Fruit fly (Drosophila melanogaster) whole organism, wandering third instar larva: Measurements from ENCODE around the gene mthl15.
A peak's percentile ranks its signal among the peaks of the same experiment; 100 is the strongest.

ENCODE experiments used
- Abd-B ChIP-seq: fragments of >200 bp; optimal IDR thresholded peaks from 2 replicates; lab custom pipeline; 2017; ENCODE audit warnings: missing biosample characterization, missing genetic modification characterization
- CG9705 ChIP-seq: fragments of 200-800 bp; sonication (Bioruptor generic); optimal IDR thresholded peaks from 2 replicates; lab custom pipeline; 2018; ENCODE audit warnings: missing biosample characterization, mild to moderate bottlenecking, missing genetic modification characterization
- CrebA ChIP-seq: fragments of 200-800 bp; sonication (Bioruptor generic); optimal IDR thresholded peaks from 2 replicates; lab custom pipeline; 2016; ENCODE audit warnings: missing biosample characterization, mild to moderate bottlenecking, missing genetic modification characterization, borderline replicate concordance
- Dfd ChIP-seq: fragments of >200 bp; optimal IDR thresholded peaks from 2 replicates; lab custom pipeline; 2017; ENCODE audit warnings: missing biosample characterization, missing genetic modification characterization
- HLH106 ChIP-seq: fragments of 200-800 bp; optimal IDR thresholded peaks from 3 replicates; lab custom pipeline; 2019; ENCODE audit warnings: missing biosample characterization, mild to moderate bottlenecking, missing genetic modification characterization, moderate library complexity
- Hnf4 ChIP-seq: fragments of 200-800 bp; sonication (Bioruptor generic); optimal IDR thresholded peaks from 2 replicates; lab custom pipeline; 2016; ENCODE audit warnings: missing biosample characterization, mild to moderate bottlenecking, missing genetic modification characterization
- Hr83 ChIP-seq: fragments of 200-300 bp; sonication (Bioruptor generic); optimal IDR thresholded peaks from 2 replicates; lab custom pipeline; 2016; ENCODE audit warnings: missing biosample characterization, mild to moderate bottlenecking, missing genetic modification characterization, moderate library complexity; ENCODE audit not compliant: poor library complexity, severe bottlenecking
- Jra ChIP-seq: sonication (Bioruptor generic); optimal IDR thresholded peaks from 2 replicates; lab custom pipeline; 2016; ENCODE audit warnings: missing biosample characterization, missing genetic modification characterization
- Myc ChIP-seq: fragments of >200 bp; optimal IDR thresholded peaks from 2 replicates; lab custom pipeline; 2017
- N ChIP-seq: fragments of >200 bp; optimal IDR thresholded peaks from 2 replicates; lab custom pipeline; 2018; ENCODE audit warnings: missing biosample characterization, missing external identifiers, missing genetic modification characterization
- OdsH ChIP-seq: fragments of 200-800 bp; sonication (Bioruptor generic); optimal IDR thresholded peaks from 2 replicates; lab custom pipeline; 2016; ENCODE audit warnings: missing biosample characterization, mild to moderate bottlenecking, missing genetic modification characterization
- Rel ChIP-seq, 2 experiments: fragments of 200-800 bp; sonication (Bioruptor generic) in 1 of 2; optimal IDR thresholded peaks; 2 replicates in 1 of 2; 3 replicates in 1 of 2; lab custom pipeline; 2016 to 2019; ENCODE audit warnings: mild to moderate bottlenecking in 2 of 2, missing biosample characterization in 2 of 2, missing genetic modification characterization in 2 of 2, moderate library complexity in 1 of 2
- br ChIP-seq: fragments of 200-800 bp; sonication (Bioruptor generic); optimal IDR thresholded peaks from 2 replicates; lab custom pipeline; 2016; ENCODE audit warnings: missing biosample characterization, missing genetic modification characterization
- dl ChIP-seq, 2 experiments: fragments of 175-275, 200-275 bp in 1 of 2; fragments of 200-275 bp in 1 of 2; sonication (Bioruptor generic); optimal IDR thresholded peaks; lab custom pipeline; 2018; ENCODE audit warnings: mild to moderate bottlenecking in 2 of 2, missing biosample characterization in 2 of 2, missing genetic modification characterization in 2 of 2, moderate library complexity in 2 of 2; ENCODE audit not compliant: partially characterized antibody in 2 of 2, insufficient read depth in 1 of 2
- dmrt93B ChIP-seq: fragments of 200-800 bp; sonication (Bioruptor generic); optimal IDR thresholded peaks from 2 replicates; lab custom pipeline; 2018; ENCODE audit warnings: missing biosample characterization, mild to moderate bottlenecking, missing genetic modification characterization
- ey ChIP-seq: fragments of 200-800 bp; sonication (Bioruptor generic); optimal IDR thresholded peaks from 2 replicates; lab custom pipeline; 2016; ENCODE audit warnings: missing biosample characterization, missing genetic modification characterization
- foxo ChIP-seq, 2 experiments: fragments of 200-800 bp; sonication (Bioruptor generic); optimal IDR thresholded peaks; 2 replicates in 1 of 2; 3 replicates in 1 of 2; lab custom pipeline; 2016 to 2017; ENCODE audit warnings: missing biosample characterization in 2 of 2, missing genetic modification characterization in 2 of 2
- h ChIP-seq: fragments of 200-800 bp; sonication (Bioruptor generic); optimal IDR thresholded peaks from 3 replicates; lab custom pipeline; 2016; ENCODE audit warnings: missing biosample characterization, mild to moderate bottlenecking, missing genetic modification characterization
- jim ChIP-seq: fragments of 175-275, 200-325 bp; sonication (Bioruptor generic); optimal IDR thresholded peaks from 2 replicates; lab custom pipeline; 2016; ENCODE audit warnings: missing biosample characterization, mild to moderate bottlenecking, missing genetic modification characterization
- psq ChIP-seq: fragments of 200-800 bp; sonication (Bioruptor generic); optimal IDR thresholded peaks from 3 replicates; lab custom pipeline; 2017; ENCODE audit warnings: missing biosample characterization, mild to moderate bottlenecking, missing genetic modification characterization, moderate library complexity
- sage ChIP-seq: fragments of 200-800 bp; sonication (Bioruptor generic); optimal IDR thresholded peaks from 2 replicates; lab custom pipeline; 2016; ENCODE audit warnings: missing biosample characterization, mild to moderate bottlenecking, missing genetic modification characterization
- sv ChIP-seq: fragments of 200-800 bp; sonication (Bioruptor generic); optimal IDR thresholded peaks from 3 replicates; lab custom pipeline; 2016; ENCODE audit warnings: missing biosample characterization, missing genetic modification characterization
- tai ChIP-seq: sonication (Bioruptor generic); optimal IDR thresholded peaks from 2 replicates; lab custom pipeline; 2016; ENCODE audit warnings: missing biosample characterization, missing genetic modification characterization
- woc ChIP-seq: sonication (Bioruptor generic); optimal IDR thresholded peaks from 2 replicates; lab custom pipeline; 2016; ENCODE audit warnings: missing biosample characterization, mild to moderate bottlenecking, missing genetic modification characterization

mthl15 gene

DNA sequence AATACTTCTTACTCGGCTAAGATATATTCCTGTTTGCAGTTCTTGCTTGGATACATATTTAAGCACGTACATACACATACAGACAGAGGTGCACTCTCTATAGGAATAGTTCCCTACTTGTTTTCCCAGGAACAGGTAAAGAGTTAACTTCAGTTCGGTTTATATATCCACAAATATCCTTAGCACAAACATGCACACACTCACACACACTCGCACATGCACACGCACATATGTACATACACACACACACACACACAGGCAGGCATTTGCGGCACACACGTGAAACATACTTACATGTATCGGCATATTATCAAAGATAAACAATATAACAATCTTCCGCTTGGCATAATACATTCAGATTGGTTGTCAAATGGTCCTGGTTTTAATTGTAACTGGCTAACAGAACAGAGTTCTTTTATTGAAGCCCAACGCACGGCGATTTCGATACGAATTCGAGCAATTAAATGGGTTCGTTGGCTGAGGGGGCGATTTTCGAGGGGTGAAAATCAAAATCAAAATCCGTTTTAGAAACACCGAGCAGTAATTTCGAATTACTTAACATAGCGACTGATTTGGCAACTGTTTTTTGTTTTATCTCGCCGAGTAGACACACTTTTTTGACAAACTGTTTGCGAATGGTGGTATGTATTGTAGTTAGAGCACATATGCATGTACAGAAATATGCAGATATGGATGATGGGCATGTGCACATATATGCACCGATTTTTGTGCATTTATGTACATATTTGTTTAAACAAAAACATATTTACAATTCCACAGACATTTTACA is 22.0 kb upstream of the mthl15 start:
- peak; percentile 93 for TF ChIP-seq Dfd
- peak; percentile 52 for TF ChIP-seq N (GFP tag; lab: Kevin White, UChicago)
- TF ChIP-seq ey (GFP tag; lab: Kevin White, UChicago) = peak; percentile 9
- no peak for TF ChIP-seq sv

DNA sequence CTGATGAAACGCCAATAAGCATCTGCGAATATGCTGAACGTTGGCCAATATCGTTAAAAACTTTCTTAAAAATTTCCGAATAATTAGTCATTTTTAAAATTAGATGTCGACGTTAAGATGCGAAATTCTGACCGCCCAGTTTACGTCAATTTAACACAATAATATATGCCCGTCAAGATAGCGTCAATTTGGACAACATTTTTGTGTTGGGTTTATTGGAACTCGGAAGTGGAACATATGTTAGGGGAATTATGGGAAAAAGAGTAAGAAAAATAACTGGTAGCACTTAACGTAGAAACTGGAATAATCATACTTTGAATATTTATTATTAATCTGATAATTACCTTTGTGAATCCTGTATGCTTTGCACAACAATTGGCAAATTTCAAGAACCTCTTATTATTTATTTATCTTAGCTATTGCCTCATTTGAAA is 17.6 kb upstream of the mthl15 start, which contains the start of gene CG5676:
TSS of gene CG5676 (minus strand) at position 167 of the 434 bp plus-strand sequence.
- TF ChIP-seq Jra (no peak), woc (peak; percentile 41), sage (GFP tag; lab: Kevin White, UChicago) (peak; percentile 40), br (GFP tag; lab: Kevin White, UChicago) (no peak)

DNA sequence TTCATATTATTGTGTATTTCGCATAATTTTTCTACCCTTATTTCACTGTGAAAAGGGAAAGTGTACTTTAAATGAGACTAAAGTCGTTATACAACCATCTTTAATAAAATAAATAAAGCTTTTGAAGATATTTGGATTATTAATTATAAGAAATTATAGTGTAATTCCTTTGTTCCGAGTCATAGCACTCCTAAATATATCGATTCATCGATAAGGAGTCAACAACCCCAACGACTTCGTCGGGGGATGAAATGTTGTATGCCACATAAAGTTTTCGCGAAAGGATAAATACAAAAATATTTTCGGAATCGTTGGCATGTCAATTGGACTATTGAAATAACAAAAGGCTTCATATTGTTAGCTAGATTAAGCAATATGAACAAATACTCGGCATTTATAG is 13.5 kb upstream of the mthl15 start, which contains the start of gene Ror:
TSS of gene Ror (plus strand) at position 252 of the 400 bp plus-strand sequence.
- TF ChIP-seq br (GFP tag; lab: Kevin White, UChicago) = no peak
- no peak for TF ChIP-seq Abd-B (GFP tag; lab: Kevin White, UChicago)
- no peak for TF ChIP-seq psq (GFP tag; lab: Kevin White, UChicago)
- TF ChIP-seq OdsH (GFP tag; lab: Kevin White, UChicago) = no peak
- no peak for TF ChIP-seq CrebA (GFP tag; lab: Kevin White, UChicago)
- no peak for TF ChIP-seq HLH106 (tag; lab: Kevin White, UChicago)
- no peak for TF ChIP-seq dl (GFP tag; optimal IDR thresholded peaks at IDR 0.05; lab: Kevin White, UChicago; ENCODE audit: insufficient read depth in 1 of 2, partially characterized antibody in 2 of 2)
- TF ChIP-seq tai (GFP tag; lab: Kevin White, UChicago) = no peak
- no peak for TF ChIP-seq woc
- no peak for TF ChIP-seq CG9705 (GFP tag; lab: Kevin White, UChicago)
- TF ChIP-seq ey (GFP tag; lab: Kevin White, UChicago) = no peak
- no peak for TF ChIP-seq sv

DNA sequence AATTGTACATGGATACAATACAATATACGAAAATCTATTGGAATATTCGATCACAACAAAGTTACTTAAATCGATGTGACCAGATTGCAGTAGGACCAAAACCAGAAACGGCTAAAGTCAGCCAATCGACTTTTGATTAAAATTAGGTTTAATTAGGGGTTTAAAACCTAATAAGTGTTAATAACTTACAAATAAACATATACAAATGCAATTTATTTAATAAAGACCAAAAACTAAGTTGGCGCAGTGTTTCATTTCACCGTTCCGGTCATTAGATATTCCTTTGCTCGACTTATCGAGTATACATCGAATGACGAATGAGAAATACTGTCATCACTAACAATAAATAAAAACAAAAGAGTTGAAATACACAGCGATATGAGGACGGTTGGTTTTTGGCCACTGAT is 12.3 kb upstream of the mthl15 start, which contains the start of the genes bsk and CG31717:
TSS of gene bsk (minus strand) at position 61 of the 407 bp plus-strand sequence.
TSS of gene CG31717 (plus strand) at position 297 of the 407 bp plus-strand sequence.
- TF ChIP-seq tai (GFP tag; lab: Kevin White, UChicago) (peak; percentile 60), Hnf4 (GFP tag; lab: Kevin White, UChicago) (no peak), jim (GFP tag; lab: Kevin White, UChicago) (peak; percentile 71), Jra (peak; percentile 32), Dfd (no peak)

DNA sequence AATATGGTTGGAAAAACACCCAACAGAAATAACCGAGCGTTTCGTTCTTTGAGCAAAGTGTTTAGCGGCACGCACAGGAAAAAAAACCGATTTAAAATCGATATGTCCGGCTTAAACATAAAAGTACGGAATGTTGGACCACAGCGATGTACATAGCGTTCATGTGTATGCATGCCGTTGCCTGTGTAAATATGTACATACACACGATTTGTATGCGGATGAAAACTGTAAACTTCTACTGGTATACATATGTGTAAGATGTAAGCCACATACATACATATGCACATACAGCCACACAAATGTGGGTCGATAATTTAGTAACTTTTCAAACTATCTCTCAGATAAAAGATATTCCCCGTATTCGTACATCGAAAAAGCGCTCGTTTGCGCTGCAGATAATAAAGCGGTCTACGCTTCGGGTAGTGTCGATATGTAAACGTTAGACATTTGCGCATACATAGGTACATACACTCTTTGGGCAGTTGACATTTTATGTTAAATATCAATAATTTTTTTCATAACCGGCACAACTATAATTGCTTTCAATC is 11.6 kb upstream of the mthl15 start:
- TF ChIP-seq Rel (GFP tag; optimal IDR thresholded peaks at IDR 0.05; lab: Kevin White, UChicago) = no peak
- peak; percentile 7 for TF ChIP-seq Rel (tag; optimal IDR thresholded peaks at IDR 0.05; lab: Kevin White, UChicago)
- TF ChIP-seq h (GFP tag; lab: Kevin White, UChicago) = no peak

DNA sequence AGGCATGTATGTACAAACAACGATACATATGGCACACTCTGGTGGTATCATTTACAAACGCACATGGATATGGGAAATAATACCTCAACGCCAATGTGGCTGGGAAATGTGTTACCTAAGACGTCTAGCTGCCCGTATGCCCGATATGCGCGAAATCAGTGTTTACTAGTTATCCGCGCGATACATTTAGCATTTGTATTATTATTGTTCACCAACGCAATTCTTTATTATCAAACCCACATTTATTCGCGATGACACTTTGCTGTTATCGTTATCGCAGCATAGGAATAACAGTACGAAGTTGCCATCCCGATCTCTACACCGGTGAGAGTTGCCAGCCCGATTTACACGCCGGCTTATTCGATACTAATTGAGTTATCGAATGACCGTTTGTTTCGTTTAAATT is 8.7 kb upstream of the mthl15 start, which contains the start of gene chico:
TSS of gene chico (minus strand) at position 294 of the 406 bp plus-strand sequence.
- TF ChIP-seq br (GFP tag; lab: Kevin White, UChicago) = no peak
- TF ChIP-seq Hr83 (GFP tag; lab: Kevin White, UChicago) = peak; percentile 4
- peak; percentile 38 for TF ChIP-seq Myc (lab: Kevin White, UChicago)
- peak; percentile 22 for TF ChIP-seq Jra
- no peak for TF ChIP-seq dmrt93B (GFP tag; lab: Kevin White, UChicago)
- TF ChIP-seq Rel (GFP tag; optimal IDR thresholded peaks at IDR 0.05; lab: Kevin White, UChicago) = no peak
- peak; percentile 18 for TF ChIP-seq Rel (tag; optimal IDR thresholded peaks at IDR 0.05; lab: Kevin White, UChicago)
- TF ChIP-seq foxo (GFP tag; optimal IDR thresholded peaks at IDR 0.05; lab: Kevin White, UChicago) = no peak
